Worm (Caenorhabditis elegans): Measurements from ENCODE around the gene mrp-5.

Gene mrp-5

DNA sequence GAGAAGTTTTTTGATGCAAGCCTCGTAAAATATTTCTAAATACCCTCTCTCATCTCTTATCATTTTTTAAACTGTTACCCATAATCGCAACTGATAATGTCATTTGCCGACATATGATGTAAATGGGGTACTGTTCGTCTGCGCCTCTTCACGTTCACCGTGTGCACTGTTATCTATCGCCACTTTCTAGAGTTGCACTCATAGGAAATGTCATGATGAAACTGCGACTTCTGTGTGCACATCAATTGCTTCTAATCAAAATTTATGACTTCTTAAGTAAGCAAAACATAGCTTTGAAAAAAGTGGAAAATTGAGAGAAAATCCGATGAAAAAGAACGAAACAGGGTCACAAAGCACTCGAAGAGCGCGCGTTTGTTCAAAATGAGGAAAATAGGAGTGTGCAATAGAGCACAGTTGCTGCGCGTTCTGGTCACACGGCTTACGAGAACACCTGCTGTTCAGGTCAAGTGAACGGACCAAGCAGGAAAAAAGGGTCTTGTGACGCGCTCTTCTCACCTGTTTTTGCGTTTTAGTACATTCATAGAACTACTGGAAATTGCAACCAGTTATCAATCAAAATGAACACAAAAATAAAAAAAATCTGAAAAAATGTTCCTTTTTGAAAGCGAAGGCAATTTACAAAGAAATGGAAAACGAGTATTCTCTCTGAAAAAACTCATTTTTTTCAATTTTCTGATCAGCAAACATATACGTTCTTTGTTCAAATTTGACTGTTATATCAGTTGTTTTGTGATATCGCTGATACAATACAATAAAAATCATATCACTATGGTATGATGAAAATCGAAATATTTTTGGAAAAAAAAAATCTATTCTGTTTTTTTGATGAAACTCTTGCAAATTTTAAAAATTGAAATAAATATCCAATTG, 592 bp upstream of the mrp-5 start:
- TF ChIP-seq nhr-71 (tag; optimal IDR thresholded peaks at IDR 0.05) (peak; percentile 43), nhr-90 (tag; optimal IDR thresholded peaks at IDR 0.05; ENCODE audit: poor library complexity) (peak; percentile 59), skn-1 (tag; optimal IDR thresholded peaks at IDR 0.05) (peak; percentile 20), ceh-82 (tag; optimal IDR thresholded peaks at IDR 0.05) (peak in 1 of 3 experiments; percentile 17), dpl-1 (GFP tag; optimal IDR thresholded peaks at IDR 0.05) (peak in 1 of 3 experiments; percentile 47), efl-1 (optimal IDR thresholded peaks at IDR 0.05) (peak in 1 of 2 experiments; percentile 9), efl-1 (GFP tag; optimal IDR thresholded peaks at IDR 0.05 in 1 of 2) (peak; percentile 6 to 91), tlp-1 (tag; optimal IDR thresholded peaks at IDR 0.05) (peak; percentile 82), snpc-4 (tag; optimal IDR thresholded peaks at IDR 0.05) (peak; percentile 1), lin-15B (tag; optimal IDR thresholded peaks at IDR 0.05) (peak; percentile 35), rnt-1 (tag; optimal IDR thresholded peaks at IDR 0.05) (peak; percentile 27), lsy-2 (tag; optimal IDR thresholded peaks at IDR 0.05) (peak in 1 of 2 experiments; percentile 20), ets-5 (GFP tag; IDR thresholded peaks at IDR 0.05) (no peak), lin-35 (GFP tag; optimal IDR thresholded peaks at IDR 0.05) (peak; percentile 3 to 41), Y116A8C.19 (tag; optimal IDR thresholded peaks at IDR 0.05; ENCODE audit: borderline replicate concordance) (no peak), lin-14 (GFP tag; optimal IDR thresholded peaks at IDR 0.05) (peak; percentile 84), ces-1 (GFP tag; optimal IDR thresholded peaks at IDR 0.05) (no peak), nhr-19 (GFP tag; conservative IDR thresholded peaks at IDR 0.05) (0 out of 2 replicates have a peak, but pooled peaks have one; percentile 3), ama-1 (optimal IDR thresholded peaks at IDR 0.05) (no peak), mef-2 (tag; optimal IDR thresholded peaks at IDR 0.05) (no peak), pqm-1 (tag; optimal IDR thresholded peaks at IDR 0.05) (peak; percentile 68), C16A3.4 (tag; optimal IDR thresholded peaks at IDR 0.05) (peak; percentile 28), hlh-17 (GFP tag; optimal IDR thresholded peaks at IDR 0.05; ENCODE audit: borderline replicate concordance) (no peak), hpl-2 (GFP tag; optimal IDR thresholded peaks at IDR 0.05) (peak; percentile 5), zip-4 (GFP tag; optimal IDR thresholded peaks at IDR 0.05) (no peak), elt-2 (tag; optimal IDR thresholded peaks at IDR 0.05) (peak; percentile 98), nhr-20 (tag; optimal IDR thresholded peaks at IDR 0.05) (peak; percentile 34), nhr-77 (tag; optimal IDR thresholded peaks at IDR 0.05) (peak; percentile 40)

DNA sequence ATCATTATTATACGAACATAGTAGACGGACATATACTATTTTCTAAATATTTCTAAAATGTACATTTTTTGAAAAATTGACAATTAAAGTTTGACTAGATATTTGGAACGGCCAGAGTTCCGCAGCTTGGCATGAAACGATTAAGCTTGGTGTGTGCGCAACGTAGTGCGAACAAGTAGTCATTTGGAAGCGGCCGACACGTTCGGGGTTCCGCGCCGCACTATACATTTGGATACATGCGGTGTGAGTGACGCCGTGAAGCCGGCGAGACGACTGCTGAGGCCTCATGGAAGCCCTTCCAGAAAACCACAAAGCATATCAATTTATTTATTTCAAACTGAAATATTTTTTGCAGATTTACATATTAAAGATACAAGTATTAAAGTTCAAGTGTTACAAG, 7.9 kb downstream of the mrp-5 start:
- TF ChIP-seq nhr-85 (tag) (peak; percentile 39), pqm-1 (tag; optimal IDR thresholded peaks at IDR 0.05) (no peak), nhr-77 (tag; optimal IDR thresholded peaks at IDR 0.05) (no peak), unc-130 (tag; optimal IDR thresholded peaks at IDR 0.05) (no peak), nhr-71 (tag; optimal IDR thresholded peaks at IDR 0.05) (peak; percentile 9), ztf-11 (tag; optimal IDR thresholded peaks at IDR 0.05) (no peak), snpc-4 (tag; optimal IDR thresholded peaks at IDR 0.05) (peak; percentile 87), snu-23 (GFP tag; optimal IDR thresholded peaks at IDR 0.05) (no peak), alr-1 (tag; optimal IDR thresholded peaks at IDR 0.05; ENCODE audit: borderline replicate concordance) (no peak), ceh-82 (tag; optimal IDR thresholded peaks at IDR 0.05) (no peak), nhr-90 (tag; optimal IDR thresholded peaks at IDR 0.05; ENCODE audit: poor library complexity) (no peak)

DNA sequence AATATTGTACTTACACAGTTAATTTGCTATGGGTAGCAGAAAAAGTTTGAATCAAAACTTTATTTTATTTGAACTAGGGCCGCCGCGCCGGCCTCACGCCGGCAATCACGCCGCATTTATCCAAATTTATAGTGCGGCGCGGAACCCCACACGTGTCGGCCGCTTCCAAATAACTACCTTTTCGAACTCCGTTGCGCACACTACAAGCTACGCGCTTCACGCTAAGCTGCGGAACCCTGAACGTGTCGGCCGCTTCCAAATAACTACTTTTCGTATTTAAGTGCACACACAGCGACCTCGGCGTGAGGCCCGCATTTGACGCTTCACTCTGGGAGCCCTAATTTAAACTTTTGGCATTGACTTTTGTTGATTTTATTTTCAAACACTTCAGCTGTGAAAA, 14.7 kb downstream of the mrp-5 start:
- TF ChIP-seq mep-1 (tag; optimal IDR thresholded peaks at IDR 0.05) = no peak
- no peak for TF ChIP-seq mef-2 (tag; optimal IDR thresholded peaks at IDR 0.05)
- no peak for TF ChIP-seq zip-4 (GFP tag; optimal IDR thresholded peaks at IDR 0.05)
- TF ChIP-seq efl-3 (GFP tag; optimal IDR thresholded peaks at IDR 0.05) = no peak
- TF ChIP-seq pax-3 (tag; optimal IDR thresholded peaks at IDR 0.05) = no peak
- TF ChIP-seq zag-1 (tag; optimal IDR thresholded peaks at IDR 0.05) = no peak
- no peak for TF ChIP-seq dpl-1 (GFP tag; optimal IDR thresholded peaks at IDR 0.05)
- no peak for TF ChIP-seq elt-2 (tag; optimal IDR thresholded peaks at IDR 0.05)
- no peak for TF ChIP-seq snu-23 (GFP tag; optimal IDR thresholded peaks at IDR 0.05)
- no peak for TF ChIP-seq nhr-90 (tag; optimal IDR thresholded peaks at IDR 0.05; ENCODE audit: poor library complexity)
- no peak for TF ChIP-seq F16B12.6 (tag; optimal IDR thresholded peaks at IDR 0.05)
- TF ChIP-seq C04F5.9 (tag; optimal IDR thresholded peaks at IDR 0.05) = no peak
